Worm (Caenorhabditis elegans): ENCODE data around the gene K07F5.17.

K07F5.17 gene

DNA sequence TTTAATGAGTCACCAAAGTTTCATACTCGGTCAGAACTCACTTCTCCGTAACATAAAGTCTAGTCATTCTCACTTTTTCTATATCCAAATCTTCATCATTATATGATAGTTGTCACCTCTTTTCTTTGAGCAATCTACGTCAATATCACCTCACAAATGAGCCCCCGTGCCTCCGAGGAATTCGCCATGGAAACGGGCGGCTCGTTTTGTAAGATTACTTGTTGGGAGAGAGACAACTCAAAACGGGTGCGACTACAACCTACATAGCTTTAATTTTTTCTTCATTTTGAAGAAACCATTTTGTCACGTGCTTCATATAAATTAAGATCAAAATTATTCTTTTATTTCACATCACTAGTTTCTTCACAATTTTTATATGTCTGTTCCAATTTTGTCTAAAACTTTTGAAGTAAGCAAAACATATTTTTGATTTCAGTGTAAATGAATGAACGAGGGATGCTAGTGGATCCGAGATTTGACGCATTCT lies 36.8 kb downstream of the K07F5.17 start, which contains the start of gene nhr-4:
Gene nhr-4, plus strand, starts transcription at position 437 of the 487 bp plus-strand sequence.
- TF ChIP-seq pqm-1 (tag; optimal IDR thresholded peaks at IDR 0.05), result no peak
- no peak for TF ChIP-seq ceh-90 (tag; optimal IDR thresholded peaks at IDR 0.05)
- TF ChIP-seq lin-13 (GFP tag; optimal IDR thresholded peaks at IDR 0.05), result no peak
- no peak for TF ChIP-seq ztf-4 (tag; optimal IDR thresholded peaks at IDR 0.05)
- TF ChIP-seq nhr-12 (tag; optimal IDR thresholded peaks at IDR 0.05), result no peak
- no peak for TF ChIP-seq nhr-19 (GFP tag; conservative IDR thresholded peaks at IDR 0.05)
- TF ChIP-seq snu-23 (GFP tag; optimal IDR thresholded peaks at IDR 0.05), result no peak
- TF ChIP-seq C34B4.2 (tag; optimal IDR thresholded peaks at IDR 0.05), result no peak
- TF ChIP-seq efl-1 (optimal IDR thresholded peaks at IDR 0.05), result no peak
- peak in 1 of 2 experiments; percentile 56 for TF ChIP-seq efl-1 (GFP tag; optimal IDR thresholded peaks at IDR 0.05 in 1 of 2)
- no peak for TF ChIP-seq dpl-1 (GFP tag; optimal IDR thresholded peaks at IDR 0.05)
- TF ChIP-seq nhr-77 (tag; optimal IDR thresholded peaks at IDR 0.05), result no peak
- no peak for TF ChIP-seq egl-13 (tag; optimal IDR thresholded peaks at IDR 0.05)
- peak; percentile 71 for TF ChIP-seq fkh-8 (tag; optimal IDR thresholded peaks at IDR 0.05)
- TF ChIP-seq nhr-47 (tag; optimal IDR thresholded peaks at IDR 0.05), result peak; percentile 0
- no peak for TF ChIP-seq ets-5 (GFP tag; IDR thresholded peaks at IDR 0.05)
- no peak for TF ChIP-seq nhr-237 (tag; optimal IDR thresholded peaks at IDR 0.05)
- TF ChIP-seq zag-1 (tag; optimal IDR thresholded peaks at IDR 0.05), result no peak
- TF ChIP-seq skn-1 (tag; optimal IDR thresholded peaks at IDR 0.05), result no peak
- TF ChIP-seq dsc-1 (tag; optimal IDR thresholded peaks at IDR 0.05), result peak; percentile 27
- TF ChIP-seq lin-15B (tag; optimal IDR thresholded peaks at IDR 0.05), result no peak
- TF ChIP-seq hpl-2 (GFP tag; optimal IDR thresholded peaks at IDR 0.05), result no peak
- no peak for TF ChIP-seq ceh-8 (GFP tag; optimal IDR thresholded peaks at IDR 0.05)
- TF ChIP-seq nhr-28 (tag; optimal IDR thresholded peaks at IDR 0.05), result no peak
- TF ChIP-seq sptf-1 (tag; optimal IDR thresholded peaks at IDR 0.05), result no peak
- no peak for TF ChIP-seq tbx-2 (tag; optimal IDR thresholded peaks at IDR 0.05)
- no peak for TF ChIP-seq fkh-4 (tag; optimal IDR thresholded peaks at IDR 0.05; ENCODE audit: borderline replicate concordance)
- TF ChIP-seq pag-3 (tag; optimal IDR thresholded peaks at IDR 0.05; ENCODE audit: borderline replicate concordance, insufficient read depth), result no peak
- TF ChIP-seq lsy-2 (tag; optimal IDR thresholded peaks at IDR 0.05), result no peak
- no peak for TF ChIP-seq C16A3.4 (tag; optimal IDR thresholded peaks at IDR 0.05)
- no peak for TF ChIP-seq lir-3 (tag; optimal IDR thresholded peaks at IDR 0.05; ENCODE audit: poor library complexity)
- TF ChIP-seq aha-1 (tag; optimal IDR thresholded peaks at IDR 0.05), result no peak
- no peak for TF ChIP-seq vab-15 (tag; optimal IDR thresholded peaks at IDR 0.05)
- no peak for TF ChIP-seq rnt-1 (tag; optimal IDR thresholded peaks at IDR 0.05)
- no peak for TF ChIP-seq mef-2 (tag; optimal IDR thresholded peaks at IDR 0.05)
- no peak for TF ChIP-seq pax-3 (tag; optimal IDR thresholded peaks at IDR 0.05)
- no peak for TF ChIP-seq C04F5.9 (tag; optimal IDR thresholded peaks at IDR 0.05)
- peak; percentile 12 for TF ChIP-seq nhr-71 (tag; optimal IDR thresholded peaks at IDR 0.05)

DNA sequence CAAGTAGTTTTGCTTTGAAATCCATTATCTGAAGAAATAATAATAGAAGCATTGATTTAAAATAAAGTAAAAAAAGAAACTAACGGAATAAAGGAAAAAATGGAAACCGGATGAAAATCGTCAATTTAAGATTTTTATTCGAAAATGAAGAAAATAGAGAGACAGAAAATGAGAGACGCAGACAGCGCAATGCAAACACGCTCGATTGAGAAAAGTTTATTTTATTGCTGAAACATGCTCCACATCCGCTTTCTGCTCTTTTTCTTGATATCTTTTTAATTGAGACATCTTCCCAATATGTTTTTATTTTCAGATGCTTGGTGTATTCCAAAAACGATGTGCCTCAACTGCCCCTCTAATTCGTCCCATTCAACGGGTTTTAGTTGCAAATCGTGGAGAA lies 42.1 kb downstream of the K07F5.17 start, which contains the start of the genes prp-18 and mccc-1:
Gene prp-18, minus strand, starts transcription at position 127 of the 400 bp plus-strand sequence.
Gene mccc-1, plus strand, starts transcription at position 314 of the 400 bp plus-strand sequence.
- TF ChIP-seq unc-86 (tag; optimal IDR thresholded peaks at IDR 0.05) (peak; percentile 4), nhr-71 (tag; optimal IDR thresholded peaks at IDR 0.05) (no peak), xbp-1 (tag; optimal IDR thresholded peaks at IDR 0.05) (peak; percentile 48), tlp-1 (tag; optimal IDR thresholded peaks at IDR 0.05) (no peak), swsn-7 (tag; optimal IDR thresholded peaks at IDR 0.05) (peak; percentile 33), unc-98 (GFP tag; IDR thresholded peaks at IDR 0.05) (no peak), sup-37 (GFP tag; optimal IDR thresholded peaks at IDR 0.05) (no peak), alr-1 (tag; optimal IDR thresholded peaks at IDR 0.05; ENCODE audit: borderline replicate concordance) (no peak), unc-130 (tag; optimal IDR thresholded peaks at IDR 0.05) (peak; percentile 9), dsc-1 (tag; optimal IDR thresholded peaks at IDR 0.05) (peak; percentile 48), hlh-17 (GFP tag; optimal IDR thresholded peaks at IDR 0.05; ENCODE audit: borderline replicate concordance) (no peak), fkh-4 (tag; optimal IDR thresholded peaks at IDR 0.05; ENCODE audit: borderline replicate concordance) (no peak), ztf-4 (tag; optimal IDR thresholded peaks at IDR 0.05) (no peak), lin-39 (tag; optimal IDR thresholded peaks at IDR 0.05) (no peak), mab-9 (GFP tag; IDR thresholded peaks at IDR 0.05) (no peak), pag-3 (tag; optimal IDR thresholded peaks at IDR 0.05; ENCODE audit: borderline replicate concordance, insufficient read depth) (no peak), aly-2 (tag; optimal IDR thresholded peaks at IDR 0.05) (no peak), lin-35 (GFP tag; optimal IDR thresholded peaks at IDR 0.05) (peak; percentile 72 to 76), ets-5 (GFP tag; IDR thresholded peaks at IDR 0.05) (no peak), egl-13 (tag; optimal IDR thresholded peaks at IDR 0.05) (no peak), mep-1 (tag; optimal IDR thresholded peaks at IDR 0.05) (peak; percentile 74), isw-1 (GFP tag; IDR thresholded peaks at IDR 0.05) (peak; percentile 36), dpl-1 (GFP tag; optimal IDR thresholded peaks at IDR 0.05) (peak; percentile 43 to 69 (median 60)), ama-1 (optimal IDR thresholded peaks at IDR 0.05) (no peak)
